Fruit fly (Drosophila melanogaster): ENCODE data around the gene CG7963.

- TF ChIP-seq psq (optimal IDR thresholded peaks at IDR 0.05) = no peak
- no peak for TF ChIP-seq h (optimal IDR thresholded peaks at IDR 0.05)
- TF ChIP-seq Myc (optimal IDR thresholded peaks at IDR 0.05) = no peak
- TF ChIP-seq Sin3A (optimal IDR thresholded peaks at IDR 0.05) = no peak
These were observed 49.6 kb upstream of the CG7963 start, which contains the start of gene CG7483 for dm6 chr3R:8313038-8313437.

Data from Kc167 (cell line).